Fruit fly (Drosophila melanogaster) whole organism, embryonic: ENCODE results near the gene Nep7.

Experiments
- Asciz ChIP-seq: fragments of 200-800 bp; sonication (Bioruptor generic); optimal IDR thresholded peaks from 2 replicates; lab custom pipeline; 2017; ENCODE audit warnings: missing biosample characterization, mild to moderate bottlenecking, missing genetic modification characterization, missing genetic modification reagents
- CG10209 ChIP-seq: fragments of 200-800 bp; sonication (Bioruptor generic); optimal IDR thresholded peaks from 3 replicates; lab custom pipeline; 2017; ENCODE audit warnings: missing biosample characterization, mild to moderate bottlenecking, missing genetic modification characterization, missing genetic modification reagents
- CG14050 ChIP-seq: fragments of 200-800 bp; sonication (Bioruptor generic); IDR thresholded peaks from 3 replicates; pipeline ENCODE4 v1.3.6; 2022; ENCODE audit warnings: missing biosample characterization, missing genetic modification characterization
- CG15073 ChIP-seq: fragments of 200-800 bp; sonication (Bioruptor generic); optimal IDR thresholded peaks from 2 replicates; lab custom pipeline; 2016; ENCODE audit warnings: missing biosample characterization, missing genetic modification characterization
- CG1602 ChIP-seq: fragments of 200-800 bp; sonication (Bioruptor generic); optimal IDR thresholded peaks from 3 replicates; lab custom pipeline; 2016; ENCODE audit warnings: missing biosample characterization, missing genetic modification characterization
- CG16779 ChIP-seq: fragments of 200-800 bp; sonication (Bioruptor generic); IDR thresholded peaks from 2 replicates; pipeline ENCODE4 v1.3.6; 2022; ENCODE audit warnings: missing biosample characterization, missing genetic modification characterization
- CG17568 ChIP-seq: fragments of 200-800 bp; sonication (Bioruptor generic); optimal IDR thresholded peaks from 2 replicates; lab custom pipeline; 2018; ENCODE audit warnings: missing biosample characterization, mild to moderate bottlenecking, missing genetic modification characterization, moderate library complexity
- CG17912 ChIP-seq: fragments of 200-800 bp; sonication (Bioruptor generic); optimal IDR thresholded peaks from 2 replicates; lab custom pipeline; 2018; ENCODE audit warnings: missing biosample characterization, mild to moderate bottlenecking, missing genetic modification characterization
- CG2889 ChIP-seq: fragments of 200-800 bp; sonication (Bioruptor generic); IDR thresholded peaks from 3 replicates; pipeline ENCODE4 v1.3.6; 2022; ENCODE audit warnings: missing biosample characterization, missing genetic modification characterization
- CG31441 ChIP-seq: fragments of 200-800 bp; sonication (Bioruptor generic); IDR thresholded peaks from 2 replicates; pipeline ENCODE4 v1.3.6; 2022; ENCODE audit warnings: missing biosample characterization, missing genetic modification characterization
- CG4424 ChIP-seq: fragments of 200-800 bp; sonication (Bioruptor generic); optimal IDR thresholded peaks from 3 replicates; lab custom pipeline; 2016; ENCODE audit warnings: missing biosample characterization, missing genetic modification characterization
- CG6791 ChIP-seq: fragments of 200-800 bp; sonication (Bioruptor generic); IDR thresholded peaks from 3 replicates; pipeline ENCODE4 v1.3.6; 2022; ENCODE audit warnings: missing biosample characterization, missing genetic modification characterization; ENCODE audit not compliant: partially characterized antibody
- CG7357 ChIP-seq: fragments of 200-800 bp; sonication (Bioruptor generic); IDR thresholded peaks from 3 replicates; pipeline ENCODE4 v1.3.6; 2022; ENCODE audit warnings: missing biosample characterization, missing genetic modification characterization
- CG8281 ChIP-seq: fragments of 200-800 bp; sonication (Bioruptor generic); optimal IDR thresholded peaks from 2 replicates; lab custom pipeline; 2018; ENCODE audit warnings: missing biosample characterization, mild to moderate bottlenecking, missing genetic modification characterization, moderate library complexity
- CG8290 ChIP-seq, 3 experiments: fragments of 200-800 bp; sonication (Bioruptor generic); optimal IDR thresholded peaks; 2 replicates each; lab custom pipeline; 2016 to 2019; ENCODE audit warnings: missing biosample characterization in 3 of 3, missing genetic modification characterization in 3 of 3, mild to moderate bottlenecking in 2 of 3, moderate library complexity in 1 of 3
- CG8765 ChIP-seq: fragments of 200-800 bp; sonication (Bioruptor generic); IDR thresholded peaks from 2 replicates; pipeline ENCODE4 v1.3.6; 2022; ENCODE audit warnings: missing biosample characterization, missing genetic modification characterization
- CG9727 ChIP-seq: fragments of 200-800 bp; sonication (Bioruptor generic); optimal IDR thresholded peaks from 3 replicates; lab custom pipeline; 2017; ENCODE audit warnings: missing biosample characterization, mild to moderate bottlenecking, missing genetic modification characterization
- CHES-1-like ChIP-seq: fragments of 200-800 bp; sonication (Bioruptor generic); optimal IDR thresholded peaks from 2 replicates; lab custom pipeline; 2016; ENCODE audit warnings: missing biosample characterization, missing genetic modification characterization
- Camta ChIP-seq: fragments of 200-800 bp; sonication (Bioruptor generic); optimal IDR thresholded peaks from 2 replicates; lab custom pipeline; 2016; ENCODE audit warnings: missing biosample characterization, missing genetic modification characterization
- CkIIα-i1 ChIP-seq: fragments of 200-800 bp; sonication (Bioruptor generic); IDR thresholded peaks from 2 replicates; pipeline ENCODE4 v1.3.6; 2022; ENCODE audit warnings: missing biosample characterization, missing genetic modification characterization
- D19A ChIP-seq: fragments of 200-800 bp; optimal IDR thresholded peaks from 3 replicates; lab custom pipeline; 2019; ENCODE audit warnings: missing biosample characterization, mild to moderate bottlenecking, missing genetic modification characterization, moderate library complexity
- Fer3 ChIP-seq: fragments of 200-800 bp; sonication (Bioruptor generic); optimal IDR thresholded peaks from 2 replicates; lab custom pipeline; 2018; ENCODE audit warnings: missing biosample characterization, mild to moderate bottlenecking, missing genetic modification characterization, moderate library complexity
- HLH4C ChIP-seq: fragments of 200-800 bp; sonication (Bioruptor generic); IDR thresholded peaks from 3 replicates; pipeline ENCODE4 v1.3.6; 2022; ENCODE audit warnings: missing biosample characterization, missing genetic modification characterization; ENCODE audit not compliant: partially characterized antibody
- Hsf ChIP-seq: fragments of 200-800 bp; sonication (Bioruptor generic); optimal IDR thresholded peaks from 3 replicates; lab custom pipeline; 2016; ENCODE audit warnings: missing biosample characterization, missing genetic modification characterization
- Lpt ChIP-seq: fragments of >200 bp; optimal IDR thresholded peaks from 2 replicates; lab custom pipeline; 2018; ENCODE audit warnings: missing biosample characterization, missing genetic modification characterization
- Mad ChIP-seq: fragments of 200-800 bp; sonication (Bioruptor generic); optimal IDR thresholded peaks from 2 replicates; lab custom pipeline; 2016; ENCODE audit warnings: missing biosample characterization, missing genetic modification characterization
- Xrp1 ChIP-seq: fragments of 200-800 bp; sonication (Bioruptor generic); IDR thresholded peaks from 2 replicates; pipeline ENCODE4 v1.3.6; 2022; ENCODE audit warnings: missing biosample characterization, missing genetic modification characterization
- ash1 ChIP-seq: fragments of 200-800 bp; sonication (Bioruptor generic); optimal IDR thresholded peaks from 2 replicates; lab custom pipeline; 2018; ENCODE audit warnings: missing biosample characterization, mild to moderate bottlenecking, missing genetic modification characterization
- bigmax ChIP-seq: fragments of 200-800 bp; sonication (Bioruptor generic); optimal IDR thresholded peaks from 2 replicates; lab custom pipeline; 2018; ENCODE audit warnings: missing biosample characterization, mild to moderate bottlenecking, missing genetic modification characterization
- chif ChIP-seq, 2 experiments: fragments of 200-800 bp; sonication (Bioruptor generic); optimal IDR thresholded peaks; 3 replicates each; lab custom pipeline; 2016; ENCODE audit warnings: missing biosample characterization in 2 of 2, missing genetic modification characterization in 2 of 2
- chm ChIP-seq: fragments of 200-800 bp; sonication (Bioruptor generic); IDR thresholded peaks from 2 replicates; pipeline ENCODE4 v1.3.6; 2022; ENCODE audit warnings: missing biosample characterization, missing genetic modification characterization
- croc ChIP-seq: fragments of 200-800 bp; sonication (Bioruptor generic); conservative IDR thresholded peaks from 3 replicates; pipeline ENCODE4 v1.3.6; 2022; ENCODE audit warnings: missing biosample characterization, missing genetic modification characterization
- fd96Cb ChIP-seq: fragments of 200-800 bp; sonication (Bioruptor generic); optimal IDR thresholded peaks from 2 replicates; lab custom pipeline; 2018; ENCODE audit warnings: missing biosample characterization, mild to moderate bottlenecking, missing genetic modification characterization, moderate library complexity
- gce ChIP-seq: fragments of 200-800 bp; sonication (Bioruptor generic); IDR thresholded peaks from 3 replicates; pipeline ENCODE4 v1.3.6; 2022; ENCODE audit warnings: missing biosample characterization, missing genetic modification characterization
- grn ChIP-seq: fragments of 200-800 bp; sonication (Bioruptor generic); optimal IDR thresholded peaks from 3 replicates; lab custom pipeline; 2017; ENCODE audit warnings: missing biosample characterization, missing genetic modification characterization
- h ChIP-seq: fragments of >200 bp; optimal IDR thresholded peaks from 2 replicates; lab custom pipeline; 2017
- ind ChIP-seq: fragments of 200-800 bp; sonication (Bioruptor generic); optimal IDR thresholded peaks from 3 replicates; lab custom pipeline; 2016; ENCODE audit warnings: missing biosample characterization, missing genetic modification characterization
- mld ChIP-seq: fragments of 200-800 bp; sonication (Bioruptor generic); IDR thresholded peaks from 3 replicates; pipeline ENCODE4 v1.3.6; 2022; ENCODE audit warnings: missing biosample characterization, missing genetic modification characterization; ENCODE audit not compliant: partially characterized antibody
- nau ChIP-seq: fragments of 200-800 bp; sonication (Bioruptor generic); optimal IDR thresholded peaks from 3 replicates; lab custom pipeline; 2017; ENCODE audit warnings: missing biosample characterization, mild to moderate bottlenecking, missing genetic modification characterization, missing genetic modification reagents
- onecut ChIP-seq: fragments of 200-800 bp; sonication (Bioruptor generic); IDR thresholded peaks from 2 replicates; pipeline ENCODE4 v1.3.6; 2022; ENCODE audit warnings: missing biosample characterization, missing genetic modification characterization
- pan ChIP-seq, 4 experiments: fragments of >200 bp in 3 of 4; fragments of 200-800 bp in 1 of 4; sonication (Bioruptor generic) in 1 of 4; optimal IDR thresholded peaks in 3 of 4; IDR thresholded peaks in 1 of 4; 2 replicates each; pipeline versions ENCODE4 v1.3.6 to Lab custom; 2017 to 2022; ENCODE audit warnings: missing biosample characterization in 2 of 4, missing genetic modification characterization in 2 of 4, mixed read lengths in 1 of 4
- pfk ChIP-seq: fragments of 200-800 bp; sonication (Bioruptor generic); optimal IDR thresholded peaks from 2 replicates; lab custom pipeline; 2018; ENCODE audit warnings: missing biosample characterization, mild to moderate bottlenecking, missing genetic modification characterization, moderate library complexity
- phol ChIP-seq: fragments of 200-800 bp; sonication (Bioruptor generic); optimal IDR thresholded peaks from 3 replicates; lab custom pipeline; 2018; ENCODE audit warnings: missing biosample characterization, mild to moderate bottlenecking, missing genetic modification characterization, moderate library complexity
- pita ChIP-seq: fragments of 200-800 bp; sonication (Bioruptor generic); optimal IDR thresholded peaks from 2 replicates; lab custom pipeline; 2017; ENCODE audit warnings: missing biosample characterization, mild to moderate bottlenecking, missing genetic modification characterization
- ranshi ChIP-seq: fragments of 200-800 bp; sonication (Bioruptor generic); IDR thresholded peaks from 2 replicates; pipeline ENCODE4 v1.3.6; 2022; ENCODE audit warnings: missing biosample characterization, missing genetic modification characterization
- scrt ChIP-seq: fragments of 200-800 bp; sonication (Bioruptor generic); optimal IDR thresholded peaks from 2 replicates; lab custom pipeline; 2018; ENCODE audit warnings: missing biosample characterization, mild to moderate bottlenecking, missing genetic modification characterization, moderate library complexity
- stc ChIP-seq: fragments of 200-800 bp; sonication (Bioruptor generic); IDR thresholded peaks from 2 replicates; pipeline ENCODE4 v1.3.6; 2022; ENCODE audit warnings: missing biosample characterization, missing genetic modification characterization
- tio ChIP-seq: fragments of 200-800 bp; sonication (Bioruptor generic); optimal IDR thresholded peaks from 2 replicates; lab custom pipeline; 2017; ENCODE audit warnings: missing biosample characterization, missing genetic modification characterization, inconsistent platforms
- tna ChIP-seq: fragments of 200-800 bp; sonication (Bioruptor generic); IDR thresholded peaks from 2 replicates; pipeline ENCODE4 v1.3.6; 2022; ENCODE audit warnings: missing biosample characterization, missing genetic modification characterization; ENCODE audit not compliant: partially characterized antibody

Nep7 gene

dm6 chr3R:27948421-27948906, 6.3 kb upstream of the Nep7 start, which contains the start of gene Gp93 (continued):
- TF ChIP-seq chm (GFP tag; lab: Robert Waterston, UW) = peak; percentile 59; the same call in 1 of the 2 replicates
- peak; percentile 45 for TF ChIP-seq fd96Cb (tag; lab: Kevin White, UChicago)
- peak; percentile 34; the same call in 1 of the 2 replicates for TF ChIP-seq CG8765 (GFP tag; lab: Robert Waterston, UW)
- peak; percentile 21 for TF ChIP-seq Camta (GFP tag; lab: Kevin White, UChicago)
- TF ChIP-seq gce (GFP tag; lab: Robert Waterston, UW) = 0 out of 3 replicates have a peak, but pooled peaks have one; percentile 36
- peak; percentile 26 for TF ChIP-seq pfk (GFP tag; lab: Kevin White, UChicago)
- TF ChIP-seq CG7357 = peak; percentile 28; the same call in 1 of the 3 replicates
- TF ChIP-seq CG17568 (GFP tag; lab: Kevin White, UChicago) = no peak
- TF ChIP-seq D19A (tag; lab: Kevin White, UChicago) = no peak
- TF ChIP-seq scrt (GFP tag; lab: Kevin White, UChicago) = no peak
- TF ChIP-seq CG8281 (tag; lab: Kevin White, UChicago) = no peak
- no peak for TF ChIP-seq CG2889 (GFP tag; lab: Robert Waterston, UW)
- TF ChIP-seq Mad (GFP tag; lab: Kevin White, UChicago) = no peak
- no peak for TF ChIP-seq ind (GFP tag; lab: Kevin White, UChicago)
- TF ChIP-seq tio = no peak
- TF ChIP-seq CG10209 (GFP tag; lab: Kevin White, UChicago) = no peak
- no peak for TF ChIP-seq h (lab: Kevin White, UChicago)
- TF ChIP-seq Xrp1 (GFP tag; lab: Robert Waterston, UW) = peak; percentile 76
- TF ChIP-seq bigmax = peak; percentile 71
- no peak for TF ChIP-seq Lpt
- peak; percentile 68 for TF ChIP-seq CG1602
- no peak; the same call in 1 of the 2 replicates for TF ChIP-seq CG31441
- peak; percentile 52 for TF ChIP-seq CG9727
- no peak for TF ChIP-seq CG15073 (GFP tag; lab: Kevin White, UChicago)
- TF ChIP-seq ranshi (GFP tag; lab: Robert Waterston, UW) = 0 out of 2 replicates have a peak, but pooled peaks have one; percentile 12
- no peak for TF ChIP-seq CG8290 (GFP tag; optimal IDR thresholded peaks at IDR 0.05; lab: Kevin White, UChicago)
- peak in 1 of 2 experiments; percentile 59 for TF ChIP-seq CG8290 (tag; optimal IDR thresholded peaks at IDR 0.05; lab: Kevin White, UChicago)
- TF ChIP-seq CkIIα-i1 (GFP tag; lab: Robert Waterston, UW) = no peak
- TF ChIP-seq Asciz (GFP tag; lab: Kevin White, UChicago) = no peak
- TF ChIP-seq onecut (GFP tag; lab: Robert Waterston, UW) = peak; percentile 15; the same call in 1 of the 2 replicates
- TF ChIP-seq Hsf (GFP tag; lab: Kevin White, UChicago) = peak; percentile 53
- 0 out of 3 replicates have a peak, but pooled peaks have one; percentile 18 for TF ChIP-seq CG14050
- no peak for TF ChIP-seq nau
- no peak for TF ChIP-seq grn (GFP tag; lab: Kevin White, UChicago)
- TF ChIP-seq mld = no peak
- TF ChIP-seq HLH4C (GFP tag; lab: Robert Waterston, UW) = no peak; the same call in 2 of the 3 replicates
- no peak for TF ChIP-seq pita (GFP tag; lab: Kevin White, UChicago)
- TF ChIP-seq stc = peak; percentile 40; the same call in 1 of the 2 replicates
- TF ChIP-seq CG6791 (GFP tag; lab: Robert Waterston, UW) = no peak
- peak; percentile 28 to 36 for TF ChIP-seq chif (GFP tag; optimal IDR thresholded peaks at IDR 0.05; lab: Kevin White, UChicago)
- TF ChIP-seq croc (GFP tag; lab: Robert Waterston, UW) = peak; percentile 49; the same call in 1 of the 3 replicates
- peak; percentile 50 for TF ChIP-seq CG4424
- no peak for TF ChIP-seq CG16779 (GFP tag; lab: Robert Waterston, UW)
- TF ChIP-seq tna (GFP tag; lab: Robert Waterston, UW) = 0 out of 2 replicates have a peak, but pooled peaks have one; percentile 12
- no peak for TF ChIP-seq CG17912 (GFP tag; lab: Kevin White, UChicago)
- no peak for TF ChIP-seq pan (optimal IDR thresholded peaks at IDR 0.05; lab: Kevin White, UChicago)
- peak in 1 of 2 experiments; percentile 67 for TF ChIP-seq pan (GFP tag; optimal IDR thresholded peaks at IDR 0.05 in 1 of 2, IDR thresholded peaks at IDR 0.05 in 1 of 2)
- peak; percentile 58 for TF ChIP-seq Fer3 (tag; lab: Kevin White, UChicago)
- no peak for TF ChIP-seq ash1 (GFP tag; lab: Kevin White, UChicago)
- TF ChIP-seq phol = peak; percentile 59
- TF ChIP-seq CHES-1-like (GFP tag; lab: Kevin White, UChicago) = peak; percentile 55
